Fruit fly (Drosophila melanogaster): Measurements from ENCODE around the gene CG33270.
A peak's percentile ranks its signal among the peaks of the same experiment; 100 is the strongest.

CG33270 gene

dm6 chr3L:11626229-11626826 lies 47.9 kb upstream of the CG33270 start, which contains the start of gene PCID2 (continued):
- peak; percentile 35 for TF ChIP-seq Med (GFP tag)
- peak; percentile 79 for TF ChIP-seq knrl (GFP tag; IDR thresholded peaks at IDR 0.05; ENCODE audit: partially characterized antibody)
- TF ChIP-seq Mrtf (GFP tag; IDR thresholded peaks at IDR 0.05): no peak
- TF ChIP-seq vnd (GFP tag; IDR thresholded peaks at IDR 0.05; ENCODE audit: partially characterized antibody): peak; percentile 77
- no peak for TF ChIP-seq CG6689 (GFP tag; IDR thresholded peaks at IDR 0.05)
- TF ChIP-seq CG34224 (GFP tag; IDR thresholded peaks at IDR 0.05; ENCODE audit: partially characterized antibody): peak; percentile 84
- TF ChIP-seq nerfin-2 (GFP tag; IDR thresholded peaks at IDR 0.05; ENCODE audit: partially characterized antibody): peak; percentile 72
- no peak for TF ChIP-seq nerfin-1 (tag; optimal IDR thresholded peaks at IDR 0.05)
- TF ChIP-seq CG13287 (GFP tag; IDR thresholded peaks at IDR 0.05; ENCODE audit: partially characterized antibody): peak; percentile 89
- TF ChIP-seq CG6791 (GFP tag; IDR thresholded peaks at IDR 0.05; ENCODE audit: partially characterized antibody): peak; percentile 77
- TF ChIP-seq BEAF-32 (GFP tag; optimal IDR thresholded peaks at IDR 0.05): peak; percentile 68
- peak; percentile 76; the same call in 2 of the 3 replicates for TF ChIP-seq Opbp (GFP tag; IDR thresholded peaks at IDR 0.05; ENCODE audit: partially characterized antibody)
- TF ChIP-seq hbn (GFP tag; IDR thresholded peaks at IDR 0.05; ENCODE audit: partially characterized antibody): peak; percentile 73
- TF ChIP-seq unc-4 (GFP tag; IDR thresholded peaks at IDR 0.05; ENCODE audit: partially characterized antibody): peak; percentile 77
- peak; percentile 45; the same call in 1 of the 2 replicates for TF ChIP-seq ato (GFP tag; IDR thresholded peaks at IDR 0.05; ENCODE audit: partially characterized antibody)
- peak; percentile 68; the same call in 1 of the 3 replicates for TF ChIP-seq HLH4C (GFP tag; IDR thresholded peaks at IDR 0.05; ENCODE audit: partially characterized antibody)
- TF ChIP-seq ham (GFP tag; IDR thresholded peaks at IDR 0.05): no peak
- no peak for TF ChIP-seq CG14667 (GFP tag; IDR thresholded peaks at IDR 0.05)
- no peak for TF ChIP-seq odd (GFP tag; optimal IDR thresholded peaks at IDR 0.05)
- TF ChIP-seq Dp (GFP tag; optimal IDR thresholded peaks at IDR 0.05): peak; percentile 32
- TF ChIP-seq Doc3 (GFP tag; IDR thresholded peaks at IDR 0.05; ENCODE audit: partially characterized antibody): peak; percentile 80
- TF ChIP-seq Sry-δ (GFP tag; optimal IDR thresholded peaks at IDR 0.05): peak; percentile 77
- peak; percentile 80 for TF ChIP-seq bbx (GFP tag; IDR thresholded peaks at IDR 0.05; ENCODE audit: partially characterized antibody)
- no peak for TF ChIP-seq HmgZ (tag; optimal IDR thresholded peaks at IDR 0.05)
- TF ChIP-seq E2f2 (GFP tag; IDR thresholded peaks at IDR 0.05): peak; percentile 53; the same call in 1 of the 2 replicates
- no peak for TF ChIP-seq cato (GFP tag; optimal IDR thresholded peaks at IDR 0.05; ENCODE audit: borderline replicate concordance)
- peak; percentile 33 for TF ChIP-seq CG2116 (GFP tag; optimal IDR thresholded peaks at IDR 0.05)
- TF ChIP-seq Blimp-1 (GFP tag; optimal IDR thresholded peaks at IDR 0.05): no peak
- TF ChIP-seq Usf (GFP tag; optimal IDR thresholded peaks at IDR 0.05): no peak
- TF ChIP-seq CG16813 (GFP tag; IDR thresholded peaks at IDR 0.05; ENCODE audit: partially characterized antibody): peak; percentile 74
- peak; percentile 58 for TF ChIP-seq MBD-R2 (GFP tag; IDR thresholded peaks at IDR 0.05)
- peak; percentile 74 for TF ChIP-seq Dref (GFP tag; IDR thresholded peaks at IDR 0.05)
- TF ChIP-seq Dll (GFP tag; IDR thresholded peaks at IDR 0.05; ENCODE audit: partially characterized antibody): peak; percentile 87
- peak; percentile 53; the same call in 1 of the 3 replicates for TF ChIP-seq CG7963 (GFP tag; IDR thresholded peaks at IDR 0.05; ENCODE audit: partially characterized antibody)
- TF ChIP-seq CG2129 (GFP tag; IDR thresholded peaks at IDR 0.05; ENCODE audit: partially characterized antibody): peak; percentile 58

- no peak for TF ChIP-seq CG8765 (GFP tag; IDR thresholded peaks at IDR 0.05)
- no peak for TF ChIP-seq CG14860 (GFP tag; IDR thresholded peaks at IDR 0.05; ENCODE audit: partially characterized antibody)
- no peak for TF ChIP-seq gcm2 (GFP tag; optimal IDR thresholded peaks at IDR 0.05)
- TF ChIP-seq phol (tag; optimal IDR thresholded peaks at IDR 0.05): peak; percentile 8
- TF ChIP-seq CG16863 (GFP tag; optimal IDR thresholded peaks at IDR 0.05): no peak
- TF ChIP-seq en (GFP tag; optimal IDR thresholded peaks at IDR 0.05): no peak
- TF ChIP-seq Hr78 (GFP tag; optimal IDR thresholded peaks at IDR 0.05): peak in 1 of 2 experiments; percentile 95
These were observed 47.3 kb upstream of the CG33270 start, which contains the start of gene CG6083 for dm6 chr3L:11625634-11626175. Gene CG6083 (minus strand): TSS chr3L:11626125.

Data from whole organism, embryonic.